Worm (Caenorhabditis elegans) whole organism, midembryonic: ENCODE results near the gene irld-59.
"Not testable (repeated sequence)": the region's sequence is repeated elsewhere in the genome, so short reads cannot be mapped to it uniquely, and the experiment has no call there.

Experiments used
- T22C8.4 ChIP-seq: fragments of 200-800 bp; sonication (Bioruptor generic); IDR thresholded peaks from 2 replicates; pipeline ENCODE4 v1.3.6; 2022; ENCODE audit warnings: missing genetic modification characterization, missing compliant biosample characterization
- cog-1 ChIP-seq: sonication (generic microtip); optimal IDR thresholded peaks from 2 replicates; lab custom pipeline; 2016; ENCODE audit warnings: missing genetic modification characterization, missing compliant biosample characterization
- flt-1 ChIP-seq: fragments of 200-800 bp; sonication (Bioruptor generic); IDR thresholded peaks from 2 replicates; pipeline ENCODE4 v1.3.6; 2022; ENCODE audit warnings: missing genetic modification characterization, missing compliant biosample characterization
- klf-2 ChIP-seq: fragments of 200-800 bp; sonication (Bioruptor generic); conservative IDR thresholded peaks from 2 replicates; pipeline ENCODE4 v1.3.6; 2022; ENCODE audit warnings: missing genetic modification reagents, missing genetic modification characterization, missing compliant biosample characterization
- med-1 ChIP-seq: sonication (generic microtip); optimal IDR thresholded peaks from 2 replicates; lab custom pipeline; 2017; ENCODE audit warnings: missing genetic modification characterization, mild to moderate bottlenecking, missing compliant biosample characterization, antibody characterized with exemption, missing genetic modification reagents; ENCODE audit not compliant: insufficient read depth
- ref-1 ChIP-seq: fragments of 200-800 bp; sonication (Bioruptor generic); conservative IDR thresholded peaks from 2 replicates; pipeline ENCODE4 v1.3.6; 2022; ENCODE audit warnings: missing genetic modification reagents, missing genetic modification characterization, missing compliant biosample characterization
- tab-1 ChIP-seq: fragments of 200-800 bp; sonication (Bioruptor generic); IDR thresholded peaks from 2 replicates; pipeline ENCODE4 v1.3.6; 2022; ENCODE audit warnings: missing genetic modification characterization, missing compliant biosample characterization
- ztf-23 ChIP-seq: fragments of 200-800 bp; sonication (Bioruptor generic); IDR thresholded peaks from 2 replicates; pipeline ENCODE4 v1.3.6; 2022; ENCODE audit warnings: missing genetic modification reagents, missing genetic modification characterization, missing compliant biosample characterization
- ztf-29 ChIP-seq: fragments of 200-800 bp; sonication (Bioruptor generic); IDR thresholded peaks from 2 replicates; pipeline ENCODE4 v1.3.6; 2022; ENCODE audit warnings: missing genetic modification reagents, missing genetic modification characterization, missing compliant biosample characterization

The irld-59 gene

DNA sequence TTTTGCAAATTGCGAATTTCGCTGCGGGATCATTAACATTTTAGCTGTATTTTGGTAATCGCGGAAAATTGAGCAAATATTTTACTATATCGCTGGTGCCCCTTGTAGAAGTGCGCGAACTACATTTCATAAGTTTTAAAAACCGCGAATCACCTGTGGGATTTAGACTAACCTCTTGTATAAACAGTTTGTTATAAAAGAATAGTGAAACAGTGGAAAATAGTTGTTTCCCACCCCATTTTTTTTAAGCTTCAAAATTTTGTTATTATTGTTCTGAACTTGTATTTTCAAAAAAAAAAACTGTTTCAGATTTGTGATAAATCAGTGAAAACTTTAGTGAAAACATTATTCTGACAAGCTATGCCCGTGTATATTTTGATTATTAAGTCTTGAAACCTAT, 21.4 kb upstream of the irld-59 start:
- TF ChIP-seq cog-1 (tag; lab: Kevin White, UChicago) (no peak), tab-1 (GFP tag; lab: Robert Waterston, UW) (no peak), flt-1 (GFP tag; lab: Robert Waterston, UW) (no peak), ztf-23 (GFP tag; lab: Robert Waterston, UW) (no peak), ref-1 (GFP tag; lab: Robert Waterston, UW) (no peak), T22C8.4 (GFP tag; lab: Robert Waterston, UW) (no peak), med-1 (GFP tag; lab: Kevin White, UChicago) (no peak), klf-2 (GFP tag; lab: Robert Waterston, UW) (no peak), ztf-29 (GFP tag; lab: Robert Waterston, UW) (no peak)

DNA sequence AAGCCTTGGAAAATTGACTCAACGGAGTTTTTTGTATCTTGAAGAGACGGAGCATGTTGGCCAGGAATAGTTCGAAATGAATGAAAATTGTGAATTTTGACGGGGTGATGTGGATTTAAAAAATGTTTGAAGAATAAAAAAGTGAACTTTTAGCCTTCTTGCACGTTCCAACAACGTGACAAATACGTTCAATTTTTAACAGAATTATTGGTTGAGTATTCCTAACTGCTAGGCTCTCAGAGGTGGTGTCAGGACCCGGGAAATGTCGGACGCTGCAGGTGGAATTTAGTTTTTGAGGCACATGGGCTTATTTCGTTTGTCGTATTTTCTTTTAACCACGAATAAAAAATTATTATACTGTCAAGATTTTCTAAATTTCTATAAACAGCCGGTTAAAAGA, 17.9 kb upstream of the irld-59 start, which contains the start of gene Y73F8A.14:
TSS of gene Y73F8A.14 (minus strand) at position 101 of the 400 bp plus-strand sequence.
- TF ChIP-seq klf-2 (GFP tag; lab: Robert Waterston, UW); cog-1 (tag; lab: Kevin White, UChicago); tab-1 (GFP tag; lab: Robert Waterston, UW): not testable (repeated sequence)

DNA sequence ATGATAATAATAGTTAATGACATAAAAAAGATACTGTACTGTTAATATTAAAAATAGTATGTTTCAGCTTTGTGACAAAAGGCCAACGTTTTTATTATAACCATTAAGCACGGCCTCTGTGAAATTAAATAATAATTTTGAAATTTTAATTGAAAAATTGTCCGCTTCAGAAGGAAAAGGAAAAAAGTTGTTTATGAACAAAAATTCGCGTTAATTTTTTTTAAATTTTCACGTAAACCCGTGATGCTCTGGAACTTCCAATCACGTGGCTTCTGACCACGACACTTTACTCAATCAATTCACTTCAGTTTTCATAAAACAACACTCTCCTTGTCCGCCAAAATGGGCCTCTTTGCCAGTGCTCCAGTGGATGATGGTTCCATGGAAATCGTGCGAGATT, 15.6 kb upstream of the irld-59 start, which contains the start of gene Y73F8A.15:
TSS of gene Y73F8A.15 (plus strand) at position 301 of the 400 bp plus-strand sequence.
- TF ChIP-seq cog-1 (tag; lab: Kevin White, UChicago) (no peak), med-1 (GFP tag; lab: Kevin White, UChicago) (no peak), flt-1 (GFP tag; lab: Robert Waterston, UW) (no peak), ztf-23 (GFP tag; lab: Robert Waterston, UW) (no peak), T22C8.4 (GFP tag; lab: Robert Waterston, UW) (no peak), klf-2 (GFP tag; lab: Robert Waterston, UW) (no peak), ref-1 (GFP tag; lab: Robert Waterston, UW) (no peak)

DNA sequence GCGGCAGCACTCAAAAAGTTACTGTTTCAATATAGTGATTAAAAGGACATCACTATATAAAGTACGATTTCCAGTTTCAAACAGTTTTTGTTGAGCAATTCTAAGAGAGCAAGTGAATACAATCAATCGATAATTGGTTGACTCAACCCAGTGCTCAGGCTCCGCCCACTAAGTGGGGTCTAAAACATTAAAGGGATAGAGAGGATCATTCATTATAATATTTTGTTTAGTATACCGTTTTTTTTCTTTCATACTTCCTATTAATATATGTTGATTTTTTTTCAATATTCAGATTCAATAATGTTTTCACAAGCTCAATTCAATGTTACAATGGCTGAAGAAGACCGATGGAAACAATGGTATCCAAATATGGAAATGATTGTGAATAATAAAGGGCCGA, 13.3 kb upstream of the irld-59 start, which contains the start of gene tbx-39:
TSS of gene tbx-39 (plus strand) at position 301 of the 400 bp plus-strand sequence.
- TF ChIP-seq cog-1 (tag; lab: Kevin White, UChicago): no peak

DNA sequence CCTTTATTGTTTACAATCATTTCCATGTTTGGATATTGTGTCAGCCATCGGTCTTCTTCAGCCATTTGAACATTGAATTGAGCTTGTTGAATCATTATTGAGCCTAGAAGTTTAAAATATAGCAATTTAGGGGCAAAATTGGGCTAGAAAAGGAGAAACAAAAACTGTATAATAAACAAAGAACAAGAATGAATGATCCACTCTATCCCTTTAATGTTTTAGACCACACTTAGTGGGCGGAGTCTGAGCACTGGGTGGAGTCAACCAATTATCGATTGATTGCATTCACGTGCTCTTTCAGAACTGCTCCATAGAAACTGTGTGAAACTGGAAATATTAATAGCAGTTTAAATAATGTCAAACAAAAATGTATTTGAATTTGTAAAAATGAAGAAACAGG, 8.8 kb upstream of the irld-59 start, which contains the start of gene tbx-40:
TSS of gene tbx-40 (minus strand) at position 101 of the 400 bp plus-strand sequence.
- TF ChIP-seq ztf-23 (GFP tag; lab: Robert Waterston, UW): no peak

DNA sequence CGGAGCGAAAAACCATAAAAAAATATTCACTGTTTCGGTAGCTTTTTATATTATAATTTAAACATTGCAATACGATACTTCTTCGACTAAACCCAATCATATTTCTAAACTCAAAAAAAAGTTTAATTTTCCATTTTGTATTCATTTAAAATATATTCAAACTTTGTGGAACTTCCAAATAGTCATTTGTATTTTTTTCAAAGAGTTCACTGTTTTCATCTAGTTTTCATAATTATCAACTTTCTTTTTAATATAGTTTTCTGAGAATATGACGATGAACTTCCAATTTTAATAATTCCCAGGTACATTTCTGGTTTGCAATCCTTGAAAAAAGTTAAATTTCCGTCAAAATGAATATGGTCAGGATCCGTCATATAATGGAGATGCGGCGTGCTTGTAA, 24.4 kb downstream of the irld-59 start, which contains the start of gene cpna-4:
TSS of gene cpna-4 (plus strand) at position 301 of the 400 bp plus-strand sequence.
- TF ChIP-seq ref-1 (GFP tag; lab: Robert Waterston, UW) (no peak), klf-2 (GFP tag; lab: Robert Waterston, UW) (no peak), flt-1 (GFP tag; lab: Robert Waterston, UW) (no peak), ztf-29 (GFP tag; lab: Robert Waterston, UW) (no peak), T22C8.4 (GFP tag; lab: Robert Waterston, UW) (no peak), ztf-23 (GFP tag; lab: Robert Waterston, UW) (no peak), tab-1 (GFP tag; lab: Robert Waterston, UW) (no peak), cog-1 (tag; lab: Kevin White, UChicago) (no peak)

DNA sequence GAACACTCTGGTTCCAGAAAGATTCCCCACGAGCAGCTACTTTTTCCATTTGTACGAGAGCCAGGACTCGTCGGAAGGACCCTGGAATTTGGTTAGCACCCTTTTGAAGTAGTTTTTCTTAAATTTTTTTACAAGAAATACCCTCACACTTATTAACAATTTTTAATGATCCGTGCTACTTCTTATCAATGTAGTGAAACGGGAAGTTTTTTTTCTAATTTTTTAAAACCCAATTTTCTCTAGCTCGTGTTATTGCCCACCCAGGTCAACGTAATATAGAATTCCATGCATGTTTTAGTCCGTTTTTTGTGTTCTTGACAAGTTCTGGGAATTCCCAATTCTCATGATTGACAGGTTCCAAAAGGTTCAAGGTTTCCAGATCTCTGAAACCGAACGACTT, 25.0 kb downstream of the irld-59 start:
- TF ChIP-seq ztf-29 (GFP tag; lab: Robert Waterston, UW) (no peak), flt-1 (GFP tag; lab: Robert Waterston, UW) (no peak), klf-2 (GFP tag; lab: Robert Waterston, UW) (no peak), T22C8.4 (GFP tag; lab: Robert Waterston, UW) (no peak), ztf-23 (GFP tag; lab: Robert Waterston, UW) (no peak), cog-1 (tag; lab: Kevin White, UChicago) (no peak), tab-1 (GFP tag; lab: Robert Waterston, UW) (no peak), med-1 (GFP tag; lab: Kevin White, UChicago) (no peak), ref-1 (GFP tag; lab: Robert Waterston, UW) (no peak)

DNA sequence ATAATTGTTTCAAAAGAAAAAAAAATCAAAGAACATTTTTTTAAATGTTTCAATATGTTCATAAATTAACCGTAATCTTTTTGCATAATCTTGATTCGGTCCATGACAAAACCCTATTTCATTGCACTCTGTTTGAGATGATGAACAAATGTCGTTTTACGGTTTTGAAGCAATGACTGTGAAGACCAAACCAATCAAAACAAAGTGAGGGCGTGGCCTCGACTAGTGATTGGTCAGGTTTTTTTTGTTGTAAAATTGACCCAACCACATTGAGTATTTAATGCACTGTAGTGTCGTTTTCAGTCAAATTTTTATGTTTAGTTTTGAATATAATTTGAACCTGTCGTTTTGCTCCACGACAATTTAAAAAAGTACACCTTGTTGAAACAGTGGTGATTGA, 40.6 kb downstream of the irld-59 start:
- TF ChIP-seq med-1 (GFP tag; lab: Kevin White, UChicago) (no peak), cog-1 (tag; lab: Kevin White, UChicago) (no peak), klf-2 (GFP tag; lab: Robert Waterston, UW) (no peak), ztf-23 (GFP tag; lab: Robert Waterston, UW) (no peak), T22C8.4 (GFP tag; lab: Robert Waterston, UW) (no peak)

DNA sequence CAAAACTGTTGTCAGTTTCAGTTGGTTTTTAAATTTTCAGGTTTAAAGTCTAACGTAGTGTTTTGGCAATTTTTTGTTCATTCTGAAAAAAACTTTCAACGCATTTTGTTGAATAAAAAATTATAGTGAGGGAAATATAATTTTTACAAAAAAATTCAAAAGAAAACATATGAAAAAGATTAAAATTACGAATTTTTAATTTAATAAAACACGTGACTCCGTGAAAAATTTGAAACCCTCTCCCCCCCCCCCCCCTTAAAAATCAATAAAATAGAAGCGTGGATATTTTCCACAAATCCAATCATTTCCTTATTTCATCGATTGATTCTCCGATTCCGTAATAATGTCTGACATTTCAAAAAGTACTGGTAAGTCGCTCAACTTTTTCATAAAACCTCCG, 41.3 kb downstream of the irld-59 start, which contains the start of gene Y73F8A.20:
TSS of gene Y73F8A.20 (plus strand) at position 301 of the 400 bp plus-strand sequence.
- no peak for TF ChIP-seq cog-1 (tag; lab: Kevin White, UChicago)

DNA sequence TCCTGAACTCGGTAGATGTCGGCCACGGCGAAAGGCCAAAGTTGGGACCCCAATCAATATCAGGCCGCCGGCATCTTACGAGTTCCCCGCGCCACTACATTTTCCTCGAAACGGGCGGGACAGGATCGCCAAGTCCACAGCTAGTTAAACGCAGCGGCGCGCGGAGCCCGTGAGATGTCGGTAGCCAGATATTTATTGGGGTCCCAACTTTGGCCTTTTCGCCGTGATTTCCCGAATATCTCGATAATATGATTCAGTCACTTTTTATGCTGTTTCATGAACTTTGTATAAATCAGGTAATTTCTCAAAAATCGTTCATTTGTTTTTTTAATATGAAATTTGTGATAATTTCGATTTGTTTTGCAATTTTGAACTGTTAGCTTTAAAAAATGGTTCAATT, 44.9 kb downstream of the irld-59 start:
- TF ChIP-seq T22C8.4 (GFP tag; lab: Robert Waterston, UW): no peak
- TF ChIP-seq tab-1 (GFP tag; lab: Robert Waterston, UW): no peak
- TF ChIP-seq med-1 (GFP tag; lab: Kevin White, UChicago): no peak
- no peak for TF ChIP-seq ref-1 (GFP tag; lab: Robert Waterston, UW)
- TF ChIP-seq flt-1 (GFP tag; lab: Robert Waterston, UW): no peak
- no peak for TF ChIP-seq cog-1 (tag; lab: Kevin White, UChicago)
- no peak for TF ChIP-seq klf-2 (GFP tag; lab: Robert Waterston, UW)
- TF ChIP-seq ztf-29 (GFP tag; lab: Robert Waterston, UW): no peak
- no peak for TF ChIP-seq ztf-23 (GFP tag; lab: Robert Waterston, UW)
